Fruit fly (Drosophila melanogaster) whole organism, wandering third instar larva: ENCODE results near the gene Proc.

ENCODE experiments used
- Abd-B ChIP-seq: fragments of >200 bp; optimal IDR thresholded peaks from 2 replicates; lab custom pipeline; 2017; ENCODE audit warnings: missing biosample characterization, missing genetic modification characterization
- CG32264 ChIP-seq: fragments of 200-800 bp; sonication (Bioruptor generic); optimal IDR thresholded peaks from 2 replicates; lab custom pipeline; 2016; ENCODE audit warnings: missing biosample characterization, missing genetic modification characterization
- CG9705 ChIP-seq: fragments of 200-800 bp; sonication (Bioruptor generic); optimal IDR thresholded peaks from 2 replicates; lab custom pipeline; 2018; ENCODE audit warnings: missing biosample characterization, mild to moderate bottlenecking, missing genetic modification characterization
- CrebA ChIP-seq: fragments of 200-800 bp; sonication (Bioruptor generic); optimal IDR thresholded peaks from 2 replicates; lab custom pipeline; 2016; ENCODE audit warnings: missing biosample characterization, mild to moderate bottlenecking, missing genetic modification characterization, borderline replicate concordance
- Dfd ChIP-seq: fragments of >200 bp; optimal IDR thresholded peaks from 2 replicates; lab custom pipeline; 2017; ENCODE audit warnings: missing biosample characterization, missing genetic modification characterization
- Dif ChIP-seq: fragments of 200-275, 200-300 bp; sonication (Bioruptor generic); optimal IDR thresholded peaks from 2 replicates; lab custom pipeline; 2018; ENCODE audit warnings: missing biosample characterization, missing genetic modification characterization; ENCODE audit not compliant: partially characterized antibody
- GATAd ChIP-seq: sonication (Bioruptor generic); optimal IDR thresholded peaks from 2 replicates; lab custom pipeline; 2016; ENCODE audit warnings: missing biosample characterization, missing genetic modification characterization
- HLH106 ChIP-seq: fragments of 200-800 bp; optimal IDR thresholded peaks from 3 replicates; lab custom pipeline; 2019; ENCODE audit warnings: missing biosample characterization, mild to moderate bottlenecking, missing genetic modification characterization, moderate library complexity
- Hnf4 ChIP-seq: fragments of 200-800 bp; sonication (Bioruptor generic); optimal IDR thresholded peaks from 2 replicates; lab custom pipeline; 2016; ENCODE audit warnings: missing biosample characterization, mild to moderate bottlenecking, missing genetic modification characterization
- Hr78 ChIP-seq: fragments of >200 bp; optimal IDR thresholded peaks from 2 replicates; lab custom pipeline; 2017; ENCODE audit warnings: missing biosample characterization, missing genetic modification characterization
- Hr83 ChIP-seq: fragments of 200-300 bp; sonication (Bioruptor generic); optimal IDR thresholded peaks from 2 replicates; lab custom pipeline; 2016; ENCODE audit warnings: missing biosample characterization, mild to moderate bottlenecking, missing genetic modification characterization, moderate library complexity; ENCODE audit not compliant: poor library complexity, severe bottlenecking
- Jra ChIP-seq: sonication (Bioruptor generic); optimal IDR thresholded peaks from 2 replicates; lab custom pipeline; 2016; ENCODE audit warnings: missing biosample characterization, missing genetic modification characterization
- Mio ChIP-seq: sonication (Bioruptor generic); optimal IDR thresholded peaks from 2 replicates; lab custom pipeline; 2016; ENCODE audit warnings: missing biosample characterization, missing genetic modification characterization
- Myc ChIP-seq: fragments of >200 bp; optimal IDR thresholded peaks from 2 replicates; lab custom pipeline; 2017
- N ChIP-seq: fragments of >200 bp; optimal IDR thresholded peaks from 2 replicates; lab custom pipeline; 2018; ENCODE audit warnings: missing biosample characterization, missing external identifiers, missing genetic modification characterization
- OdsH ChIP-seq: fragments of 200-800 bp; sonication (Bioruptor generic); optimal IDR thresholded peaks from 2 replicates; lab custom pipeline; 2016; ENCODE audit warnings: missing biosample characterization, mild to moderate bottlenecking, missing genetic modification characterization
- Rel ChIP-seq, 2 experiments: fragments of 200-800 bp; sonication (Bioruptor generic) in 1 of 2; optimal IDR thresholded peaks; 2 replicates in 1 of 2; 3 replicates in 1 of 2; lab custom pipeline; 2016 to 2019; ENCODE audit warnings: mild to moderate bottlenecking in 2 of 2, missing biosample characterization in 2 of 2, missing genetic modification characterization in 2 of 2, moderate library complexity in 1 of 2
- Sp1 ChIP-seq: fragments of 200-800 bp; sonication (Bioruptor generic); optimal IDR thresholded peaks from 3 replicates; lab custom pipeline; 2019; ENCODE audit warnings: missing biosample characterization, mild to moderate bottlenecking, missing genetic modification characterization, moderate library complexity
- Vsx2 ChIP-seq: fragments of 200-300, 225-300 bp; sonication (Bioruptor generic); optimal IDR thresholded peaks from 2 replicates; lab custom pipeline; 2018; ENCODE audit warnings: missing biosample characterization, missing genetic modification characterization; ENCODE audit not compliant: partially characterized antibody
- br ChIP-seq: fragments of 200-800 bp; sonication (Bioruptor generic); optimal IDR thresholded peaks from 2 replicates; lab custom pipeline; 2016; ENCODE audit warnings: missing biosample characterization, missing genetic modification characterization
- brk ChIP-seq: fragments of 200-800 bp; sonication (Bioruptor generic); optimal IDR thresholded peaks from 2 replicates; lab custom pipeline; 2016; ENCODE audit warnings: missing biosample characterization, mild to moderate bottlenecking, missing genetic modification characterization
- dl ChIP-seq, 2 experiments: fragments of 175-275, 200-275 bp in 1 of 2; fragments of 200-275 bp in 1 of 2; sonication (Bioruptor generic); optimal IDR thresholded peaks; lab custom pipeline; 2018; ENCODE audit warnings: mild to moderate bottlenecking in 2 of 2, missing biosample characterization in 2 of 2, missing genetic modification characterization in 2 of 2, moderate library complexity in 2 of 2; ENCODE audit not compliant: partially characterized antibody in 2 of 2, insufficient read depth in 1 of 2
- dmrt93B ChIP-seq: fragments of 200-800 bp; sonication (Bioruptor generic); optimal IDR thresholded peaks from 2 replicates; lab custom pipeline; 2018; ENCODE audit warnings: missing biosample characterization, mild to moderate bottlenecking, missing genetic modification characterization
- dsf ChIP-seq: sonication (Bioruptor generic); optimal IDR thresholded peaks from 2 replicates; lab custom pipeline; 2016; ENCODE audit warnings: missing biosample characterization, missing genetic modification characterization, borderline replicate concordance
- ey ChIP-seq: fragments of 200-800 bp; sonication (Bioruptor generic); optimal IDR thresholded peaks from 2 replicates; lab custom pipeline; 2016; ENCODE audit warnings: missing biosample characterization, missing genetic modification characterization
- foxo ChIP-seq, 2 experiments: fragments of 200-800 bp; sonication (Bioruptor generic); optimal IDR thresholded peaks; 2 replicates in 1 of 2; 3 replicates in 1 of 2; lab custom pipeline; 2016 to 2017; ENCODE audit warnings: missing biosample characterization in 2 of 2, missing genetic modification characterization in 2 of 2
- fru ChIP-seq: fragments of 200-800 bp; sonication (Bioruptor generic); optimal IDR thresholded peaks from 3 replicates; lab custom pipeline; 2016; ENCODE audit warnings: missing biosample characterization, mild to moderate bottlenecking, missing genetic modification characterization
- h ChIP-seq: fragments of 200-800 bp; sonication (Bioruptor generic); optimal IDR thresholded peaks from 3 replicates; lab custom pipeline; 2016; ENCODE audit warnings: missing biosample characterization, mild to moderate bottlenecking, missing genetic modification characterization
- jim ChIP-seq: fragments of 175-275, 200-325 bp; sonication (Bioruptor generic); optimal IDR thresholded peaks from 2 replicates; lab custom pipeline; 2016; ENCODE audit warnings: missing biosample characterization, mild to moderate bottlenecking, missing genetic modification characterization
- lola ChIP-seq: fragments of >200 bp; optimal IDR thresholded peaks from 2 replicates; lab custom pipeline; 2017; ENCODE audit warnings: missing biosample characterization, missing genetic modification characterization
- pan ChIP-seq: fragments of >200 bp; optimal IDR thresholded peaks from 2 replicates; lab custom pipeline; 2017
- psq ChIP-seq: fragments of 200-800 bp; sonication (Bioruptor generic); optimal IDR thresholded peaks from 3 replicates; lab custom pipeline; 2017; ENCODE audit warnings: missing biosample characterization, mild to moderate bottlenecking, missing genetic modification characterization, moderate library complexity
- rgr ChIP-seq: fragments of 200-800 bp; sonication (Bioruptor generic); optimal IDR thresholded peaks from 3 replicates; lab custom pipeline; 2016; ENCODE audit warnings: missing biosample characterization, mild to moderate bottlenecking, missing genetic modification characterization
- sage ChIP-seq: fragments of 200-800 bp; sonication (Bioruptor generic); optimal IDR thresholded peaks from 2 replicates; lab custom pipeline; 2016; ENCODE audit warnings: missing biosample characterization, mild to moderate bottlenecking, missing genetic modification characterization
- sv ChIP-seq: fragments of 200-800 bp; sonication (Bioruptor generic); optimal IDR thresholded peaks from 3 replicates; lab custom pipeline; 2016; ENCODE audit warnings: missing biosample characterization, missing genetic modification characterization
- tai ChIP-seq: sonication (Bioruptor generic); optimal IDR thresholded peaks from 2 replicates; lab custom pipeline; 2016; ENCODE audit warnings: missing biosample characterization, missing genetic modification characterization
- usp ChIP-seq: fragments of >200 bp; optimal IDR thresholded peaks from 2 replicates; lab custom pipeline; 2017; ENCODE audit warnings: missing biosample characterization, missing genetic modification characterization
- woc ChIP-seq: sonication (Bioruptor generic); optimal IDR thresholded peaks from 2 replicates; lab custom pipeline; 2016; ENCODE audit warnings: missing biosample characterization, mild to moderate bottlenecking, missing genetic modification characterization

The Proc gene

DNA sequence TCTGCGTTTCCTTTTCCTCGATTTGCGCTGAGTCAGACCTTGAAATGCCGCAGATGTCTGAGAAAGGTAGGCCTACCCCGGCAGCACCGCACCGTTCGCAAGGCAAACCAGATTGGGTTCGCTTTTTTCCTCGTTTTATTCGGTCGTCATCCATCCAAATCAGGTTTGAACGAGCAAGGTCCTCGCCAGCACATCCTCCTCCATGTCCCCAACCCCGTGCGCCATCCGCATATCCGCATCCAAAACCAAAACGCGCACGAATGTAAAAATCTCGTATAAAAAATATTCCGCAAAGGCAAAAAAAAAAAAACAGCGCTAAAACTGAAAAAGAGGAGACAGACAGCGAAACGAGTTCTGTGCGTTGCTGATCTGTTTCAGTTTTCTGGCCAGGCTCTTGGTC, 38.6 kb upstream of the Proc start:
- no peak for TF ChIP-seq GATAd
- TF ChIP-seq Rel (GFP tag; optimal IDR thresholded peaks at IDR 0.05; lab: Kevin White, UChicago): peak; percentile 54
- TF ChIP-seq Rel (tag; optimal IDR thresholded peaks at IDR 0.05; lab: Kevin White, UChicago): no peak
- TF ChIP-seq dsf (GFP tag; lab: Kevin White, UChicago): no peak
- peak; percentile 49 for TF ChIP-seq jim (GFP tag; lab: Kevin White, UChicago)
- peak; percentile 64 for TF ChIP-seq Jra (GFP tag; lab: Kevin White, UChicago)
- TF ChIP-seq CG32264 (GFP tag; lab: Kevin White, UChicago): no peak
- no peak for TF ChIP-seq dmrt93B (GFP tag; lab: Kevin White, UChicago)
- no peak for TF ChIP-seq usp (GFP tag; lab: Kevin White, UChicago)
- TF ChIP-seq Vsx2 (GFP tag; lab: Kevin White, UChicago): peak; percentile 67
- TF ChIP-seq Dif: peak; percentile 57
- no peak for TF ChIP-seq HLH106
- TF ChIP-seq CrebA: peak; percentile 80
- no peak for TF ChIP-seq Abd-B (GFP tag; lab: Kevin White, UChicago)
- peak; percentile 10 for TF ChIP-seq brk (GFP tag; lab: Kevin White, UChicago)
- TF ChIP-seq dl (GFP tag; optimal IDR thresholded peaks at IDR 0.05; lab: Kevin White, UChicago; ENCODE audit: insufficient read depth in 1 of 2, partially characterized antibody in 2 of 2): peak; percentile 5 to 26

DNA sequence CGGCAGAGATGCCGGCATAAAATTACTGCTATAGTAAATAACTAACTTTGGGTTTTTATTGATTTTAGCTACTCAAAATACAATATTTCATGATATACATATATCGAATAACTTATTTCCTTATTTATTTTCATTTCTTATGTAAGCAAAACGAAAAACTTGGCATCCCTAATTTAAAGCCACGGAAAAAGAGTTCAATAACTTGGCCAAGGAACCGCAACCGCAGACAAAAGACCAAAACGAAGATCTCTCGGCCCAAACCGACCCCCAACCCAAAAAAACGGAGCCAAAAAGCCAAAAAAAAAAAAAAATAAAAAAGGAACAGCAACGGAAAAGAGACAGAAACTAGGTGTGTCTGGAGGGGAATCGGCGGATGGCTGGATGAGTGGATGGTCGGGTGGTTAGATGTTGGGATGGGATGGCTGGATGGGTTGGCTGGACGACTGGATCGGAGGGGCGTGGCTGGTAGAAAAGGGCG, 38.1 kb upstream of the Proc start:
- no peak for TF ChIP-seq Dif
- TF ChIP-seq HLH106: peak; percentile 81
- peak; percentile 60 for TF ChIP-seq ey
- peak; percentile 72 for TF ChIP-seq Sp1
- peak; percentile 94 for TF ChIP-seq jim (GFP tag; lab: Kevin White, UChicago)
- peak; percentile 31 for TF ChIP-seq dmrt93B (GFP tag; lab: Kevin White, UChicago)
- no peak for TF ChIP-seq Vsx2 (GFP tag; lab: Kevin White, UChicago)
- no peak for TF ChIP-seq N (GFP tag; lab: Kevin White, UChicago)
- peak; percentile 55 for TF ChIP-seq br (GFP tag; lab: Kevin White, UChicago)
- TF ChIP-seq Dfd: no peak
- no peak for TF ChIP-seq Abd-B (GFP tag; lab: Kevin White, UChicago)
- TF ChIP-seq Hr78 (GFP tag; lab: Kevin White, UChicago): no peak
- peak; percentile 60 for TF ChIP-seq Rel (GFP tag; optimal IDR thresholded peaks at IDR 0.05; lab: Kevin White, UChicago)
- TF ChIP-seq Rel (tag; optimal IDR thresholded peaks at IDR 0.05; lab: Kevin White, UChicago): no peak
- TF ChIP-seq sv (GFP tag; lab: Kevin White, UChicago): no peak
- TF ChIP-seq rgr: peak; percentile 45
- TF ChIP-seq woc (GFP tag; lab: Kevin White, UChicago): peak; percentile 75
- peak; percentile 84 for TF ChIP-seq h (GFP tag; lab: Kevin White, UChicago)
- no peak for TF ChIP-seq GATAd
- peak in 1 of 2 experiments; percentile 65 for TF ChIP-seq foxo (GFP tag; optimal IDR thresholded peaks at IDR 0.05; lab: Kevin White, UChicago)
- no peak for TF ChIP-seq pan (lab: Kevin White, UChicago)
- TF ChIP-seq Hnf4: peak; percentile 30
- no peak for TF ChIP-seq lola (GFP tag; lab: Kevin White, UChicago)
- TF ChIP-seq CG9705 (GFP tag; lab: Kevin White, UChicago): peak; percentile 55
- peak; percentile 62 for TF ChIP-seq tai (GFP tag; lab: Kevin White, UChicago)
- TF ChIP-seq CrebA: peak; percentile 56
- TF ChIP-seq Myc (lab: Kevin White, UChicago): no peak
- TF ChIP-seq sage (GFP tag; lab: Kevin White, UChicago): peak; percentile 48
- TF ChIP-seq Mio (GFP tag; lab: Kevin White, UChicago): no peak
- TF ChIP-seq fru (GFP tag; lab: Kevin White, UChicago): peak; percentile 81
- TF ChIP-seq OdsH: peak; percentile 73
- no peak for TF ChIP-seq dsf (GFP tag; lab: Kevin White, UChicago)
- TF ChIP-seq CG32264 (GFP tag; lab: Kevin White, UChicago): peak; percentile 16
- no peak for TF ChIP-seq usp (GFP tag; lab: Kevin White, UChicago)
- TF ChIP-seq dl (GFP tag; optimal IDR thresholded peaks at IDR 0.05; lab: Kevin White, UChicago; ENCODE audit: insufficient read depth in 1 of 2, partially characterized antibody in 2 of 2): no peak
- TF ChIP-seq Hr83 (GFP tag; lab: Kevin White, UChicago): no peak
- TF ChIP-seq Jra (GFP tag; lab: Kevin White, UChicago): no peak
- peak; percentile 70 for TF ChIP-seq psq (GFP tag; lab: Kevin White, UChicago)
- TF ChIP-seq brk (GFP tag; lab: Kevin White, UChicago): peak; percentile 42
